Fruit fly (Drosophila melanogaster) whole organism, adult: ENCODE results near the gene CG1544.

Experiments used
- CG11617 ChIP-seq: fragments of 200-800 bp; sonication (Bioruptor generic); optimal IDR thresholded peaks from 2 replicates; lab custom pipeline; 2017; ENCODE audit warnings: mild to moderate bottlenecking, missing biosample characterization, missing genetic modification reagents, missing genetic modification characterization
- CG14711 ChIP-seq: fragments of 200-800 bp; sonication (Bioruptor generic); optimal IDR thresholded peaks from 2 replicates; lab custom pipeline; 2018; ENCODE audit warnings: missing biosample characterization, mild to moderate bottlenecking, missing genetic modification characterization, moderate library complexity
- CG1620 ChIP-seq: fragments of 200-800 bp; sonication (Bioruptor generic); optimal IDR thresholded peaks from 2 replicates; lab custom pipeline; 2016; ENCODE audit warnings: missing biosample characterization, missing genetic modification characterization
- CG33017 ChIP-seq: fragments of 200-800 bp; sonication (Bioruptor generic); optimal IDR thresholded peaks from 2 replicates; lab custom pipeline; 2018; ENCODE audit warnings: missing biosample characterization, mild to moderate bottlenecking, missing genetic modification characterization, moderate library complexity
- CG5204 ChIP-seq: fragments of 200-800 bp; sonication (Bioruptor generic); optimal IDR thresholded peaks from 2 replicates; lab custom pipeline; 2016; ENCODE audit warnings: missing biosample characterization, missing genetic modification characterization
- CG7045 ChIP-seq: fragments of 200-800 bp; sonication (Bioruptor generic); optimal IDR thresholded peaks from 2 replicates; lab custom pipeline; 2017; ENCODE audit warnings: missing biosample characterization, mild to moderate bottlenecking, missing genetic modification characterization
- Crg-1 ChIP-seq: fragments of 200-800 bp; sonication (Bioruptor generic); optimal IDR thresholded peaks from 2 replicates; lab custom pipeline; 2016; ENCODE audit warnings: missing biosample characterization, missing genetic modification characterization
- Mnt ChIP-seq: fragments of 200-800 bp; sonication (Bioruptor generic); optimal IDR thresholded peaks from 2 replicates; lab custom pipeline; 2016; ENCODE audit warnings: missing biosample characterization, mild to moderate bottlenecking, missing genetic modification characterization
- bab1 ChIP-seq: fragments of 200-800 bp; sonication (Bioruptor generic); optimal IDR thresholded peaks from 3 replicates; lab custom pipeline; 2019; ENCODE audit warnings: missing biosample characterization, mild to moderate bottlenecking, missing genetic modification characterization, moderate library complexity
- cnc ChIP-seq, 2 experiments: fragments of >200 bp; optimal IDR thresholded peaks; 2 replicates each; lab custom pipeline; 2017
- kay ChIP-seq: fragments of 200-800 bp; sonication (Bioruptor generic); peaks from one replicate; lab custom pipeline; 2016; ENCODE audit warnings: missing biosample characterization, missing genetic modification characterization, borderline replicate concordance
- ovo ChIP-seq: fragments of 200-800 bp; sonication (Bioruptor generic); optimal IDR thresholded peaks from 2 replicates; lab custom pipeline; 2016; ENCODE audit warnings: missing biosample characterization, missing genetic modification characterization

- TF ChIP-seq CG33017 (tag; lab: Kevin White, UChicago) (no peak), ovo (GFP tag; lab: Kevin White, UChicago) (no peak), kay (no peak), cnc (optimal IDR thresholded peaks at IDR 0.05; lab: Kevin White, UChicago) (no peak), CG5204 (no peak), CG11617 (GFP tag; lab: Kevin White, UChicago) (no peak), Crg-1 (GFP tag; lab: Kevin White, UChicago) (no peak), bab1 (GFP tag; lab: Kevin White, UChicago) (no peak), CG7045 (GFP tag; lab: Kevin White, UChicago) (no peak), CG14711 (tag; lab: Kevin White, UChicago) (no peak), Mnt (GFP tag; lab: Kevin White, UChicago) (no peak), CG1620 (GFP tag; lab: Kevin White, UChicago) (no peak)
Measured at dm6 chr3R:31235262-31235661, 38.5 kb downstream of the CG1544 start, which contains the start of gene CG15564.
